Fruit fly (Drosophila melanogaster): ENCODE measurements around the gene CG46306.

DNA sequence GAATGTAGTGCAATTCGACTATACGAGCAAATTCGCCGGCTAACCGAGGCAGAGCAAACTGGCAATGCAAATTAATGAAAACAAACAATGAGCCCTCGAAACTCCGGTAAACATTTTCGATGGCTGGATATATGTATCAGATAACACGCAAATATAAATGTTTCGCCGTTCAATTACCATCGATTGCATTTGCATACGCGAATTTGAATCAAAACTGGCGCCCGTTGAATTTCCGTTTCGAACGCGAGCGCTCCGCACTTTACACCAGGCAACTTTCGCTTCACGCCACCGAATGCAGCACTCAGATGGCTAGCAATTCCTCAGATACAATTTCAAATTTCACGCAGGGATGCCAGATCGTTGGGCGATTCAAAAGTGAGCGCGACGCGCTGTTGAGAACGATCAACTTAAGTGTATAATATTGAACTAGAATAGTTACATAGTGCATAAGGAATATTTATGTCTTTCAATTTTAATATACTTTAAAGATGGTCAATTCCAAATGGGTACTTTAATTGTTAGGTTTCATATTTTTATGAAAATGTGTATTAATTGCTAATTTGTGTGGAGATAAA is 52.1 kb downstream of the CG46306 start, which contains the start of gene if:
- TF ChIP-seq sage (GFP tag; optimal IDR thresholded peaks at IDR 0.05) (no peak), usp (GFP tag; optimal IDR thresholded peaks at IDR 0.05) (no peak), psq (GFP tag; optimal IDR thresholded peaks at IDR 0.05) (no peak)
